Worm (Caenorhabditis elegans) whole organism, L1 larva: ENCODE measurements around the gene rig-3.

Source experiments
- C04F5.9 ChIP-seq: sonication (generic microtip); optimal IDR thresholded peaks from 2 replicates; lab custom pipeline; 2016; ENCODE audit warnings: missing genetic modification characterization, missing compliant biosample characterization
- C16A3.4 ChIP-seq: fragments of 150-350 bp; optimal IDR thresholded peaks from 2 replicates; lab custom pipeline; 2014; ENCODE audit warnings: missing biosample characterization, missing genetic modification characterization
- C34B4.2 ChIP-seq: sonication (generic microtip); optimal IDR thresholded peaks from 2 replicates; lab custom pipeline; 2017; ENCODE audit warnings: mild to moderate bottlenecking, missing genetic modification characterization, missing compliant biosample characterization
- aha-1 ChIP-seq: fragments of 150-350 bp; optimal IDR thresholded peaks from 2 replicates; lab custom pipeline; 2014; ENCODE audit warnings: missing biosample characterization, missing genetic modification characterization
- alr-1 ChIP-seq: fragments of 200-800 bp; sonication (Bioruptor generic); optimal IDR thresholded peaks from 2 replicates; lab custom pipeline; 2018; ENCODE audit warnings: borderline replicate concordance, mild to moderate bottlenecking, missing genetic modification characterization, missing compliant biosample characterization
- ama-1 ChIP-seq: fragments of 150-350 bp; optimal IDR thresholded peaks from 2 replicates; lab custom pipeline; 2014
- ceh-8 ChIP-seq: fragments of 200-800 bp; sonication (Bioruptor generic); optimal IDR thresholded peaks from 2 replicates; lab custom pipeline; 2018; ENCODE audit warnings: mild to moderate bottlenecking, missing genetic modification characterization, moderate library complexity, missing compliant biosample characterization
- ceh-82 ChIP-seq, 3 experiments: fragments of 150-350 bp in 1 of 3; sonication (generic microtip) in 2 of 3; optimal IDR thresholded peaks; 2 replicates each; lab custom pipeline; 2014 to 2017; ENCODE audit warnings: missing biosample characterization in 3 of 3, missing genetic modification characterization in 3 of 3
- ces-1 ChIP-seq: fragments of 150-350 bp; optimal IDR thresholded peaks from 2 replicates; lab custom pipeline; 2014; ENCODE audit warnings: missing biosample characterization, missing genetic modification reagents, missing genetic modification characterization
- dpl-1 ChIP-seq, 3 experiments: fragments of 150-350 bp in 2 of 3; sonication (generic microtip) in 1 of 3; optimal IDR thresholded peaks; 2 replicates each; lab custom pipeline; 2014 to 2017; ENCODE audit warnings: missing biosample characterization in 3 of 3, missing genetic modification characterization in 3 of 3, missing genetic modification reagents in 3 of 3
- dsc-1 ChIP-seq: sonication (generic microtip); optimal IDR thresholded peaks from 2 replicates; lab custom pipeline; 2016; ENCODE audit warnings: mild to moderate bottlenecking, missing genetic modification characterization, missing compliant biosample characterization
- egl-13 ChIP-seq: sonication (generic microtip); optimal IDR thresholded peaks from 2 replicates; lab custom pipeline; 2016; ENCODE audit warnings: missing genotype, missing genetic modification reagents, missing genetic modification characterization, missing compliant biosample characterization
- elt-2 ChIP-seq: sonication (generic microtip); optimal IDR thresholded peaks from 2 replicates; lab custom pipeline; 2016; ENCODE audit warnings: missing genetic modification characterization, mild to moderate bottlenecking, inconsistent platforms, missing compliant biosample characterization, missing genetic modification reagents
- elt-3 ChIP-seq, 6 experiments: fragments of 150-350 bp in 1 of 6; sonication (generic microtip); optimal IDR thresholded peaks; 2 replicates each; lab custom pipeline; 2017 to 2018; ENCODE audit warnings: missing biosample characterization in 6 of 6, missing genetic modification characterization in 6 of 6, inconsistent platforms in 1 of 6
- fkh-4 ChIP-seq: sonication (generic microtip); optimal IDR thresholded peaks from 2 replicates; lab custom pipeline; 2016; ENCODE audit warnings: missing compliant biosample characterization, missing genetic modification characterization, borderline replicate concordance
- fkh-8 ChIP-seq: sonication (generic microtip); optimal IDR thresholded peaks from 2 replicates; lab custom pipeline; 2016; ENCODE audit warnings: mild to moderate bottlenecking, missing genetic modification characterization, missing compliant biosample characterization
- grh-1 ChIP-seq: fragments of 200-800 bp; sonication (Bioruptor generic); IDR thresholded peaks from 2 replicates; pipeline ENCODE4 v1.3.6; 2022; ENCODE audit warnings: missing genetic modification reagents, missing genetic modification characterization, missing compliant biosample characterization
- hlh-4 ChIP-seq: sonication (generic microtip); optimal IDR thresholded peaks from 2 replicates; lab custom pipeline; 2016; ENCODE audit warnings: mild to moderate bottlenecking, missing genetic modification characterization, missing compliant biosample characterization
- hpl-2 ChIP-seq: fragments of 150-350 bp; optimal IDR thresholded peaks from 2 replicates; lab custom pipeline; 2014; ENCODE audit warnings: missing biosample characterization, missing genetic modification reagents, missing genetic modification characterization
- irx-1 ChIP-seq: sonication (generic microtip); optimal IDR thresholded peaks from 2 replicates; lab custom pipeline; 2016; ENCODE audit warnings: missing genetic modification characterization, missing compliant biosample characterization
- jun-1 ChIP-seq: fragments of 150-350 bp; optimal IDR thresholded peaks from 2 replicates; lab custom pipeline; 2014; ENCODE audit warnings: missing biosample characterization, missing genetic modification reagents, missing genetic modification characterization
- lin-14 ChIP-seq: fragments of 200-800 bp; sonication (Bioruptor generic); optimal IDR thresholded peaks from 2 replicates; lab custom pipeline; 2018; ENCODE audit warnings: mild to moderate bottlenecking, missing genetic modification characterization, moderate library complexity, missing compliant biosample characterization
- lin-15B ChIP-seq: fragments of 150-350 bp; sonication (generic microtip); optimal IDR thresholded peaks from 3 replicates; lab custom pipeline; 2014; ENCODE audit warnings: missing biosample characterization, missing genetic modification characterization
- lin-35 ChIP-seq, 2 experiments: fragments of 150-350 bp; optimal IDR thresholded peaks; 2 replicates each; lab custom pipeline; 2014; ENCODE audit warnings: missing biosample characterization in 2 of 2, missing genetic modification characterization in 2 of 2, missing genetic modification reagents in 2 of 2
- lin-39 ChIP-seq: fragments of 150-350 bp; optimal IDR thresholded peaks from 2 replicates; lab custom pipeline; 2014; ENCODE audit warnings: missing biosample characterization, missing genetic modification reagents, missing genetic modification characterization
- lir-3 ChIP-seq: sonication (generic microtip); optimal IDR thresholded peaks from 2 replicates; lab custom pipeline; 2016; ENCODE audit warnings: mild to moderate bottlenecking, missing genetic modification characterization, moderate library complexity, missing compliant biosample characterization; ENCODE audit not compliant: poor library complexity
- lsy-2 ChIP-seq, 2 experiments: fragments of 150-350 bp; optimal IDR thresholded peaks; 2 replicates each; lab custom pipeline; 2014; ENCODE audit warnings: missing biosample characterization in 2 of 2, missing genetic modification characterization in 2 of 2
- mdl-1 ChIP-seq, 2 experiments: fragments of 150-350 bp; optimal IDR thresholded peaks; 2 replicates each; lab custom pipeline; 2014 to 2017; ENCODE audit warnings: missing biosample characterization in 2 of 2, missing genetic modification characterization in 2 of 2, inconsistent platforms in 1 of 2
- mep-1 ChIP-seq: fragments of 150-350 bp; optimal IDR thresholded peaks from 2 replicates; lab custom pipeline; 2014; ENCODE audit warnings: missing biosample characterization, missing genetic modification characterization
- nhr-11 ChIP-seq: fragments of 150-350 bp; optimal IDR thresholded peaks from 2 replicates; lab custom pipeline; 2014; ENCODE audit warnings: missing biosample characterization, missing genetic modification characterization
- nhr-12 ChIP-seq: sonication (generic microtip); optimal IDR thresholded peaks from 2 replicates; lab custom pipeline; 2017; ENCODE audit warnings: missing biosample characterization, missing genetic modification characterization
- nhr-19 ChIP-seq: fragments of 200-800 bp; sonication (Bioruptor generic); conservative IDR thresholded peaks from 2 replicates; pipeline ENCODE4 v1.3.6; 2022; ENCODE audit warnings: missing genetic modification characterization, missing compliant biosample characterization
- nhr-20 ChIP-seq: sonication (generic microtip); optimal IDR thresholded peaks from 2 replicates; lab custom pipeline; 2016; ENCODE audit warnings: mild to moderate bottlenecking, missing genetic modification characterization, missing compliant biosample characterization
- nhr-28 ChIP-seq: fragments of 150-350 bp; optimal IDR thresholded peaks from 2 replicates; lab custom pipeline; 2014; ENCODE audit warnings: missing biosample characterization, missing genetic modification characterization
- nhr-47 ChIP-seq: sonication (generic microtip); optimal IDR thresholded peaks from 2 replicates; lab custom pipeline; 2016; ENCODE audit warnings: mild to moderate bottlenecking, missing genetic modification characterization, moderate library complexity, missing compliant biosample characterization
- nhr-84 ChIP-seq: sonication (generic microtip); optimal IDR thresholded peaks from 2 replicates; lab custom pipeline; 2017; ENCODE audit warnings: missing biosample characterization, missing genetic modification characterization
- nhr-90 ChIP-seq: sonication (generic microtip); optimal IDR thresholded peaks from 2 replicates; lab custom pipeline; 2016; ENCODE audit warnings: mild to moderate bottlenecking, missing genetic modification characterization, missing compliant biosample characterization; ENCODE audit not compliant: poor library complexity
- pag-3 ChIP-seq: sonication (generic microtip); optimal IDR thresholded peaks from 2 replicates; lab custom pipeline; 2017; ENCODE audit warnings: missing genetic modification characterization, mild to moderate bottlenecking, missing compliant biosample characterization, antibody characterized with exemption, borderline replicate concordance; ENCODE audit not compliant: insufficient read depth
- rnt-1 ChIP-seq: sonication (generic microtip); optimal IDR thresholded peaks from 2 replicates; lab custom pipeline; 2016; ENCODE audit warnings: mild to moderate bottlenecking, missing genetic modification characterization, moderate library complexity, missing compliant biosample characterization
- skn-1 ChIP-seq: fragments of 150-350 bp; optimal IDR thresholded peaks from 2 replicates; lab custom pipeline; 2014; ENCODE audit warnings: missing biosample characterization, missing genetic modification characterization
- snpc-4 ChIP-seq: fragments of 150-350 bp; optimal IDR thresholded peaks from 2 replicates; lab custom pipeline; 2014; ENCODE audit warnings: missing biosample characterization, missing genetic modification characterization
- snu-23 ChIP-seq: sonication (generic microtip); optimal IDR thresholded peaks from 2 replicates; lab custom pipeline; 2016; ENCODE audit warnings: missing genetic modification characterization, missing compliant biosample characterization
- sptf-1 ChIP-seq: fragments of 150-350 bp; optimal IDR thresholded peaks from 2 replicates; lab custom pipeline; 2014; ENCODE audit warnings: missing biosample characterization, missing genetic modification characterization
- tbx-2 ChIP-seq: sonication (generic microtip); optimal IDR thresholded peaks from 2 replicates; lab custom pipeline; 2016; ENCODE audit warnings: missing genetic modification characterization, missing compliant biosample characterization
- tlp-1 ChIP-seq: fragments of 150-350 bp; optimal IDR thresholded peaks from 2 replicates; lab custom pipeline; 2014; ENCODE audit warnings: missing biosample characterization, missing genetic modification characterization
- unc-130 ChIP-seq: fragments of 150-350 bp; optimal IDR thresholded peaks from 2 replicates; lab custom pipeline; 2017; ENCODE audit warnings: missing biosample characterization, missing genetic modification characterization, inconsistent platforms
- unc-86 ChIP-seq: sonication (generic microtip); optimal IDR thresholded peaks from 2 replicates; lab custom pipeline; 2016; ENCODE audit warnings: missing genetic modification characterization, missing compliant biosample characterization
- unc-98 ChIP-seq: fragments of 200-800 bp; sonication (Bioruptor generic); IDR thresholded peaks from 2 replicates; pipeline ENCODE4 v1.3.6; 2022; ENCODE audit warnings: missing genetic modification characterization, missing compliant biosample characterization
- vab-15 ChIP-seq: sonication (generic microtip); optimal IDR thresholded peaks from 2 replicates; lab custom pipeline; 2017; ENCODE audit warnings: missing genotype, mild to moderate bottlenecking, missing genetic modification characterization, missing compliant biosample characterization
- xbp-1 ChIP-seq: sonication (generic microtip); optimal IDR thresholded peaks from 2 replicates; lab custom pipeline; 2016; ENCODE audit warnings: missing genetic modification characterization, missing compliant biosample characterization
- zip-4 ChIP-seq: fragments of 200-800 bp; sonication (Bioruptor generic); optimal IDR thresholded peaks from 2 replicates; lab custom pipeline; 2018; ENCODE audit warnings: mild to moderate bottlenecking, missing genetic modification characterization, moderate library complexity, missing compliant biosample characterization
- ztf-11 ChIP-seq, 2 experiments: sonication (generic microtip); optimal IDR thresholded peaks; 2 replicates each; lab custom pipeline; 2016 to 2017; ENCODE audit warnings: missing genetic modification characterization in 2 of 2, missing biosample characterization in 1 of 2, missing compliant biosample characterization in 1 of 2
- ztf-4 ChIP-seq: fragments of 150-350 bp; optimal IDR thresholded peaks from 2 replicates; lab custom pipeline; 2014; ENCODE audit warnings: missing biosample characterization, missing genetic modification characterization

The rig-3 gene

ce11 chrX:6804857-6805256 is 48.6 kb upstream of the rig-3 start (continued):
- TF ChIP-seq hlh-4 (tag; lab: Kevin White, UChicago) (no peak), C04F5.9 (tag; lab: Kevin White, UChicago) (no peak), zip-4 (no peak), fkh-8 (tag; lab: Kevin White, UChicago) (no peak), nhr-19 (GFP tag; lab: Robert Waterston, UW) (peak; percentile 59), dsc-1 (tag; lab: Kevin White, UChicago) (peak; percentile 10), ceh-82 (tag; optimal IDR thresholded peaks at IDR 0.05; lab: Kevin White, UChicago) (peak; percentile 6 to 48 (median 28)), skn-1 (peak; percentile 83), unc-98 (GFP tag; lab: Robert Waterston, UW) (no peak), snu-23 (peak; percentile 73), sptf-1 (no peak), nhr-47 (peak; percentile 59), nhr-28 (tag; lab: Kevin White, UChicago) (no peak), tbx-2 (tag; lab: Kevin White, UChicago) (peak; percentile 50), elt-2 (tag; lab: Kevin White, UChicago) (peak; percentile 75), nhr-90 (tag; lab: Kevin White, UChicago) (peak; percentile 53), lin-15B (tag; lab: Kevin White, UChicago) (peak; percentile 12), C16A3.4 (tag; lab: Kevin White, UChicago) (peak; percentile 49), tlp-1 (tag; lab: Kevin White, UChicago) (no peak), unc-86 (peak; percentile 41), ces-1 (no peak), nhr-12 (tag; lab: Kevin White, UChicago) (no peak), alr-1 (tag; lab: Kevin White, UChicago) (no peak), jun-1 (tag; lab: Kevin White, UChicago) (peak; percentile 18), dpl-1 (GFP tag; optimal IDR thresholded peaks at IDR 0.05; lab: Kevin White, UChicago) (peak; percentile 92 to 94 (median 92)), rnt-1 (peak; percentile 61), ceh-8 (no peak), lir-3 (tag; lab: Kevin White, UChicago) (peak; percentile 39), nhr-84 (tag; lab: Kevin White, UChicago) (no peak), egl-13 (tag; lab: Kevin White, UChicago) (no peak), pag-3 (tag; lab: Kevin White, UChicago) (no peak), mdl-1 (tag; optimal IDR thresholded peaks at IDR 0.05; lab: Kevin White, UChicago) (peak in 1 of 2 experiments; percentile 71), nhr-11 (peak; percentile 15), ztf-11 (tag; optimal IDR thresholded peaks at IDR 0.05; lab: Kevin White, UChicago) (no peak), vab-15 (tag; lab: Kevin White, UChicago) (no peak), mep-1 (tag; lab: Kevin White, UChicago) (peak; percentile 56), lin-14 (GFP tag; lab: Kevin White, UChicago) (peak; percentile 72), aha-1 (tag; lab: Kevin White, UChicago) (no peak), grh-1 (peak; percentile 58), snpc-4 (tag; lab: Kevin White, UChicago) (no peak), fkh-4 (tag; lab: Kevin White, UChicago) (no peak), elt-3 (tag; optimal IDR thresholded peaks at IDR 0.05; lab: Kevin White, UChicago) (peak in 1 of 6 experiments; percentile 23), ama-1 (lab: Kevin White, UChicago) (no peak), lin-39 (tag; lab: Kevin White, UChicago) (peak; percentile 46), irx-1 (tag; lab: Kevin White, UChicago) (peak; percentile 17), C34B4.2 (tag; lab: Kevin White, UChicago) (no peak), unc-130 (peak; percentile 14), nhr-20 (tag; lab: Kevin White, UChicago) (peak; percentile 67), lin-35 (GFP tag; optimal IDR thresholded peaks at IDR 0.05; lab: Kevin White, UChicago) (peak; percentile 94 to 96), ztf-4 (tag; lab: Kevin White, UChicago) (no peak), xbp-1 (tag; lab: Kevin White, UChicago) (peak; percentile 72), hpl-2 (GFP tag; lab: Kevin White, UChicago) (no peak), lsy-2 (tag; optimal IDR thresholded peaks at IDR 0.05; lab: Kevin White, UChicago) (peak; percentile 47 to 72)
